Worm (Caenorhabditis elegans) whole organism, L3 larva: Measurements from ENCODE around the gene eat-3.

Experiments
- aly-2 ChIP-seq: fragments of 150-350 bp; optimal IDR thresholded peaks from 2 replicates; lab custom pipeline; 2014; ENCODE audit warnings: missing biosample characterization, missing genetic modification characterization
- daf-12 ChIP-seq: fragments of 150-350 bp; optimal IDR thresholded peaks from 2 replicates; lab custom pipeline; 2014; ENCODE audit warnings: missing biosample characterization, missing genetic modification reagents, missing genetic modification characterization
- egl-27 ChIP-seq: sonication (generic microtip); optimal IDR thresholded peaks from 4 replicates; lab custom pipeline; 2017; ENCODE audit warnings: missing biosample characterization, missing genetic modification reagents, missing genetic modification characterization
- fkh-10 ChIP-seq: sonication (generic microtip); optimal IDR thresholded peaks from 2 replicates; lab custom pipeline; 2017; ENCODE audit warnings: missing biosample characterization, missing genetic modification reagents, missing genetic modification characterization
- jun-1 ChIP-seq: fragments of 150-350 bp; optimal IDR thresholded peaks from 2 replicates; lab custom pipeline; 2014; ENCODE audit warnings: missing biosample characterization, missing genetic modification reagents, missing genetic modification characterization
- nhr-12 ChIP-seq: fragments of 150-350 bp; optimal IDR thresholded peaks from 2 replicates; lab custom pipeline; 2014; ENCODE audit warnings: missing biosample characterization, missing genetic modification characterization
- nhr-23 ChIP-seq: fragments of 150-350 bp; optimal IDR thresholded peaks from 2 replicates; lab custom pipeline; 2014; ENCODE audit warnings: missing biosample characterization, missing genetic modification reagents, missing genetic modification characterization
- nhr-237 ChIP-seq: fragments of 150-350 bp; optimal IDR thresholded peaks from 2 replicates; lab custom pipeline; 2014; ENCODE audit warnings: missing biosample characterization, missing genetic modification characterization
- nhr-77 ChIP-seq: fragments of 150-350 bp; optimal IDR thresholded peaks from 2 replicates; lab custom pipeline; 2014; ENCODE audit warnings: missing biosample characterization, missing genetic modification characterization
- pqm-1 ChIP-seq: fragments of 150-350 bp; optimal IDR thresholded peaks from 2 replicates; lab custom pipeline; 2017; ENCODE audit warnings: missing biosample characterization, missing genetic modification characterization, inconsistent platforms
- tbx-2 ChIP-seq: sonication (generic microtip); optimal IDR thresholded peaks from 2 replicates; lab custom pipeline; 2016; ENCODE audit warnings: mild to moderate bottlenecking, missing genetic modification characterization, missing compliant biosample characterization
- unc-39 ChIP-seq: sonication (generic microtip); optimal IDR thresholded peaks from 4 replicates; lab custom pipeline; 2017; ENCODE audit warnings: missing biosample characterization, missing genetic modification characterization
- unc-62 ChIP-seq: fragments of 150-350 bp; sonication (generic microtip); optimal IDR thresholded peaks from 4 replicates; lab custom pipeline; 2014; ENCODE audit warnings: missing biosample characterization, missing genetic modification reagents, missing genetic modification characterization
- ztf-4 ChIP-seq: fragments of 150-350 bp; optimal IDR thresholded peaks from 2 replicates; lab custom pipeline; 2014; ENCODE audit warnings: missing biosample characterization, missing genetic modification characterization

- TF ChIP-seq daf-12 (tag; lab: Kevin White, UChicago) (no peak), pqm-1 (tag; lab: Kevin White, UChicago) (no peak), jun-1 (no peak), tbx-2 (no peak), egl-27 (tag; lab: Kevin White, UChicago) (no peak), nhr-237 (no peak), fkh-10 (no peak), ztf-4 (no peak), nhr-77 (tag; lab: Kevin White, UChicago) (no peak), unc-62 (no peak), nhr-23 (no peak), aly-2 (tag; lab: Kevin White, UChicago) (no peak), unc-39 (tag; lab: Kevin White, UChicago) (no peak), nhr-12 (no peak)
Observed at ce11 chrII:9374807-9375206, 50.1 kb downstream of the eat-3 start, which contains the start of gene C06C3.12.
